Worm (Caenorhabditis elegans) whole organism, late embryonic: ENCODE measurements around the gene grl-5.

Experiments used
- C38D4.7 ChIP-seq: fragments of 200-800 bp; sonication (Bioruptor generic); optimal IDR thresholded peaks from 2 replicates; lab custom pipeline; 2018; ENCODE audit warnings: mild to moderate bottlenecking, missing genetic modification characterization, moderate library complexity, missing compliant biosample characterization
- K09A11.1 ChIP-seq: sonication (generic microtip); optimal IDR thresholded peaks from 2 replicates; lab custom pipeline; 2017; ENCODE audit warnings: antibody characterized with exemption, mild to moderate bottlenecking, missing genetic modification characterization, missing compliant biosample characterization; ENCODE audit not compliant: insufficient read depth
- ama-1 ChIP-seq: fragments of 150-350 bp; optimal IDR thresholded peaks from 2 replicates; lab custom pipeline; 2014
- ceh-19 ChIP-seq: fragments of 200-800 bp; sonication (Bioruptor generic); optimal IDR thresholded peaks from 2 replicates; lab custom pipeline; 2018; ENCODE audit warnings: mild to moderate bottlenecking, missing genetic modification characterization, missing compliant biosample characterization
- eyg-1 ChIP-seq: sonication (generic microtip); optimal IDR thresholded peaks from 2 replicates; lab custom pipeline; 2016; ENCODE audit warnings: missing genotype, missing genetic modification characterization, missing compliant biosample characterization
- fkh-10 ChIP-seq: fragments of 150-350 bp; optimal IDR thresholded peaks from 2 replicates; lab custom pipeline; 2014; ENCODE audit warnings: missing biosample characterization, missing genetic modification reagents, missing genetic modification characterization
- hlh-30 ChIP-seq: sonication (generic microtip); optimal IDR thresholded peaks from 2 replicates; lab custom pipeline; 2017; ENCODE audit warnings: antibody characterized with exemption, missing genetic modification characterization, missing compliant biosample characterization; ENCODE audit not compliant: insufficient read depth
- pax-1 ChIP-seq: fragments of 150-350 bp; optimal IDR thresholded peaks from 2 replicates; lab custom pipeline; 2014; ENCODE audit warnings: missing biosample characterization, missing genetic modification characterization
- pha-4 ChIP-seq: fragments of 150-350 bp; optimal IDR thresholded peaks from 2 replicates; lab custom pipeline; 2018; ENCODE audit warnings: missing biosample characterization, missing genetic modification reagents, missing genetic modification characterization
- pqm-1 ChIP-seq: sonication (generic microtip); optimal IDR thresholded peaks from 2 replicates; lab custom pipeline; 2016; ENCODE audit warnings: missing genetic modification characterization, missing compliant biosample characterization

DNA sequence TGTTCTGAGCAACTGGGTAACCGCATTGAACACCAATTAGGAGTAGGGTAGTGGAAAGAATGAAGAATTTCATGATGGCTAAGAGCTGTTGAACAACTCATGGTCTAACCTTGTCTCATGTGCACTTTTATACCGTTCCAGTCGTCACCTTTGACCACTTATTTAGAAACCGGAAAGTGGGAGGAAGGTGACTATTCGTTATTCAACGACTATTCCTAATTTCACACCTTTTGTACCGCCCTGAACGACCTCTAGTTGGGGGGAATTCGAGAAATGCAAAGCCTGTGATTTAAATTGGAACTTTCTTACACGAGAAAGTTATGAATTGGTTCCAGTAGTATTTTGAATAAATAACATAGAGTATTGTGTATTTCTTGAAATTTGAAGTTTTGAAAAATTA, 15.1 kb upstream of the grl-5 start, which contains the start of gene Y47D7A.12:
- TF ChIP-seq hlh-30 (tag; lab: Kevin White, UChicago) (no peak), pha-4 (tag; lab: Kevin White, UChicago) (no peak), fkh-10 (no peak), pqm-1 (no peak), pax-1 (no peak), ceh-19 (no peak), eyg-1 (tag; lab: Kevin White, UChicago) (no peak), ama-1 (lab: Kevin White, UChicago) (no peak), C38D4.7 (no peak), K09A11.1 (no peak)
